Fruit fly (Drosophila melanogaster) whole organism, embryonic: ENCODE results near the gene Oseg1.

Experiments used
- Ada2b ChIP-seq: fragments of 200-800 bp; sonication (Bioruptor generic); IDR thresholded peaks from 2 replicates; pipeline ENCODE4 v1.3.6; 2022; ENCODE audit warnings: missing biosample characterization, missing genetic modification characterization
- Atf-2 ChIP-seq: fragments of 200-800 bp; sonication (Bioruptor generic); optimal IDR thresholded peaks from 2 replicates; lab custom pipeline; 2016; ENCODE audit warnings: missing biosample characterization, missing genetic modification characterization
- CG10147 ChIP-seq: fragments of 200-800 bp; sonication (Bioruptor generic); optimal IDR thresholded peaks from 2 replicates; lab custom pipeline; 2019; ENCODE audit warnings: missing biosample characterization, mild to moderate bottlenecking, missing genetic modification characterization, moderate library complexity
- CG11085 ChIP-seq: fragments of 200-800 bp; sonication (Bioruptor generic); IDR thresholded peaks from 2 replicates; pipeline ENCODE4 v1.3.6; 2022; ENCODE audit warnings: missing biosample characterization, missing genetic modification characterization
- CG11398 ChIP-seq: fragments of 200-800 bp; sonication (Bioruptor generic); optimal IDR thresholded peaks from 2 replicates; lab custom pipeline; 2016; ENCODE audit warnings: missing biosample characterization, missing genetic modification characterization
- CG12659 ChIP-seq: fragments of 200-800 bp; sonication (Bioruptor generic); optimal IDR thresholded peaks from 3 replicates; lab custom pipeline; 2017; ENCODE audit warnings: mild to moderate bottlenecking, missing biosample characterization, missing genetic modification reagents, missing genetic modification characterization
- CG13287 ChIP-seq: fragments of 200-800 bp; sonication (Bioruptor generic); IDR thresholded peaks from 2 replicates; pipeline ENCODE4 v1.3.6; 2022; ENCODE audit warnings: missing biosample characterization, missing genetic modification characterization; ENCODE audit not compliant: partially characterized antibody
- CG15011 ChIP-seq: fragments of 200-800 bp; sonication (Bioruptor generic); optimal IDR thresholded peaks from 3 replicates; lab custom pipeline; 2018; ENCODE audit warnings: missing biosample characterization, mild to moderate bottlenecking, missing genetic modification characterization
- CG17612 ChIP-seq: fragments of 200-800 bp; sonication (Bioruptor generic); IDR thresholded peaks from 2 replicates; pipeline ENCODE4 v1.3.6; 2022; ENCODE audit warnings: missing biosample characterization, missing genetic modification characterization
- CG33557 ChIP-seq: fragments of 200-800 bp; sonication (Bioruptor generic); optimal IDR thresholded peaks from 2 replicates; lab custom pipeline; 2019; ENCODE audit warnings: missing biosample characterization, mild to moderate bottlenecking, missing genetic modification characterization, moderate library complexity
- CG3995 ChIP-seq: fragments of 200-800 bp; sonication (Bioruptor generic); optimal IDR thresholded peaks from 3 replicates; lab custom pipeline; 2016; ENCODE audit warnings: missing biosample characterization, missing genetic modification characterization
- CG4404 ChIP-seq: fragments of 200-800 bp; sonication (Bioruptor generic); IDR thresholded peaks from 2 replicates; pipeline ENCODE4 v1.3.6; 2022; ENCODE audit warnings: missing biosample characterization, missing genetic modification characterization
- CG6791 ChIP-seq: fragments of 200-800 bp; sonication (Bioruptor generic); IDR thresholded peaks from 3 replicates; pipeline ENCODE4 v1.3.6; 2022; ENCODE audit warnings: missing biosample characterization, missing genetic modification characterization; ENCODE audit not compliant: partially characterized antibody
- CG8089 ChIP-seq: fragments of 200-800 bp; sonication (Bioruptor generic); optimal IDR thresholded peaks from 3 replicates; lab custom pipeline; 2016; ENCODE audit warnings: missing biosample characterization, missing genetic modification characterization
- CG9797 ChIP-seq: fragments of 200-800 bp; sonication (Bioruptor generic); optimal IDR thresholded peaks from 3 replicates; lab custom pipeline; 2018; ENCODE audit warnings: missing biosample characterization, mild to moderate bottlenecking, missing genetic modification characterization
- CTCF ChIP-seq: fragments of 200-800 bp; sonication (Bioruptor generic); optimal IDR thresholded peaks from 2 replicates; lab custom pipeline; 2017; ENCODE audit warnings: missing biosample characterization, mild to moderate bottlenecking, missing genetic modification characterization, moderate library complexity
- Dll ChIP-seq: fragments of 200-800 bp; sonication (Bioruptor generic); IDR thresholded peaks from 4 replicates; pipeline ENCODE4 v1.3.6; 2022; ENCODE audit warnings: missing biosample characterization, missing genetic modification characterization; ENCODE audit not compliant: partially characterized antibody
- ERR ChIP-seq: fragments of 200-800 bp; sonication (Bioruptor generic); optimal IDR thresholded peaks from 2 replicates; lab custom pipeline; 2016; ENCODE audit warnings: missing biosample characterization, missing genetic modification characterization
- Ets97D ChIP-seq: fragments of 200-800 bp; sonication (Bioruptor generic); optimal IDR thresholded peaks from 3 replicates; lab custom pipeline; 2016; ENCODE audit warnings: missing biosample characterization, missing genetic modification characterization
- Hr39 ChIP-seq: fragments of >200 bp; optimal IDR thresholded peaks from 2 replicates; lab custom pipeline; 2017
- Jarid2 ChIP-seq: fragments of 200-800 bp; sonication (Bioruptor generic); optimal IDR thresholded peaks from 3 replicates; lab custom pipeline; 2017; ENCODE audit warnings: mild to moderate bottlenecking, missing biosample characterization, missing genetic modification reagents, missing genetic modification characterization
- Meics ChIP-seq: fragments of 200-800 bp; sonication (Bioruptor generic); optimal IDR thresholded peaks from 2 replicates; lab custom pipeline; 2017; ENCODE audit warnings: missing biosample characterization, mild to moderate bottlenecking, missing genetic modification characterization
- NK7.1 ChIP-seq: fragments of 200-800 bp; sonication (Bioruptor generic); optimal IDR thresholded peaks from 3 replicates; lab custom pipeline; 2016; ENCODE audit warnings: missing biosample characterization, missing genetic modification characterization
- Nf-YB ChIP-seq: fragments of 200-800 bp; sonication (Bioruptor generic); optimal IDR thresholded peaks from 3 replicates; lab custom pipeline; 2019; ENCODE audit warnings: missing biosample characterization, mild to moderate bottlenecking, missing genetic modification characterization, moderate library complexity
- Nf-YC ChIP-seq: fragments of 200-800 bp; optimal IDR thresholded peaks from 3 replicates; lab custom pipeline; 2019; ENCODE audit warnings: missing biosample characterization, mild to moderate bottlenecking, missing genetic modification characterization, moderate library complexity
- Optix ChIP-seq: fragments of 200-800 bp; sonication (Bioruptor generic); IDR thresholded peaks from 3 replicates; pipeline ENCODE4 v1.3.6; 2022; ENCODE audit warnings: missing biosample characterization, missing genetic modification characterization
- Trl ChIP-seq, 3 experiments: fragments of >200 bp in 2 of 3; fragments of 200-800 bp in 1 of 3; sonication (Bioruptor generic) in 1 of 3; optimal IDR thresholded peaks; 2 replicates in 1 of 3; 3 replicates in 2 of 3; lab custom pipeline; 2016 to 2017; ENCODE audit warnings: missing biosample characterization in 1 of 3, missing genetic modification characterization in 1 of 3
- Xrp1 ChIP-seq: fragments of 200-800 bp; sonication (Bioruptor generic); IDR thresholded peaks from 2 replicates; pipeline ENCODE4 v1.3.6; 2022; ENCODE audit warnings: missing biosample characterization, missing genetic modification characterization
- YL-1 ChIP-seq: fragments of 200-800 bp; sonication (Bioruptor generic); optimal IDR thresholded peaks from 3 replicates; lab custom pipeline; 2017; ENCODE audit warnings: missing biosample characterization, mild to moderate bottlenecking, missing genetic modification characterization
- abd-A ChIP-seq: fragments of 200-800 bp; sonication (Bioruptor generic); optimal IDR thresholded peaks from 3 replicates; lab custom pipeline; 2019; ENCODE audit warnings: missing biosample characterization, mild to moderate bottlenecking, missing genetic modification characterization, moderate library complexity
- ash1 ChIP-seq: fragments of 200-800 bp; sonication (Bioruptor generic); optimal IDR thresholded peaks from 2 replicates; lab custom pipeline; 2018; ENCODE audit warnings: missing biosample characterization, mild to moderate bottlenecking, missing genetic modification characterization
- bsh ChIP-seq, 2 experiments: fragments of 200-800 bp; sonication (Bioruptor generic); optimal IDR thresholded peaks; 2 replicates each; lab custom pipeline; 2017 to 2018; ENCODE audit warnings: mild to moderate bottlenecking in 2 of 2, missing biosample characterization in 2 of 2, missing genetic modification characterization in 2 of 2, moderate library complexity in 1 of 2
- cad ChIP-seq: fragments of >200 bp; optimal IDR thresholded peaks from 2 replicates; lab custom pipeline; 2017; ENCODE audit warnings: missing biosample characterization, missing genetic modification characterization
- crc ChIP-seq: fragments of 200-800 bp; sonication (Bioruptor generic); optimal IDR thresholded peaks from 2 replicates; lab custom pipeline; 2016; ENCODE audit warnings: missing biosample characterization, missing genetic modification characterization
- croc ChIP-seq: fragments of 200-800 bp; sonication (Bioruptor generic); conservative IDR thresholded peaks from 3 replicates; pipeline ENCODE4 v1.3.6; 2022; ENCODE audit warnings: missing biosample characterization, missing genetic modification characterization
- dm ChIP-seq: fragments of 200-800 bp; sonication (Bioruptor generic); optimal IDR thresholded peaks from 3 replicates; lab custom pipeline; 2016; ENCODE audit warnings: missing biosample characterization, missing genetic modification characterization
- dmrt99B ChIP-seq: fragments of 200-800 bp; sonication (Bioruptor generic); optimal IDR thresholded peaks from 2 replicates; lab custom pipeline; 2018; ENCODE audit warnings: missing biosample characterization, mild to moderate bottlenecking, missing genetic modification characterization, moderate library complexity
- ftz-f1 ChIP-seq: fragments of 200-800 bp; sonication (Bioruptor generic); optimal IDR thresholded peaks from 2 replicates; lab custom pipeline; 2016; ENCODE audit warnings: missing biosample characterization, missing genetic modification characterization
- gfzf ChIP-seq: fragments of 200-800 bp; sonication (Bioruptor generic); optimal IDR thresholded peaks from 2 replicates; lab custom pipeline; 2016; ENCODE audit warnings: missing biosample characterization, mild to moderate bottlenecking, missing genetic modification characterization, moderate library complexity
- gsb-n ChIP-seq: fragments of 200-800 bp; sonication (Bioruptor generic); optimal IDR thresholded peaks from 3 replicates; lab custom pipeline; 2018; ENCODE audit warnings: missing biosample characterization, mild to moderate bottlenecking, missing genetic modification characterization
- kah ChIP-seq: fragments of 200-800 bp; sonication (Bioruptor generic); optimal IDR thresholded peaks from 2 replicates; lab custom pipeline; 2018; ENCODE audit warnings: missing biosample characterization, mild to moderate bottlenecking, missing genetic modification characterization
- kay ChIP-seq: fragments of 200-800 bp; sonication (Bioruptor generic); optimal IDR thresholded peaks from 2 replicates; lab custom pipeline; 2016; ENCODE audit warnings: missing biosample characterization, missing genetic modification characterization
- p53 ChIP-seq: fragments of 200-800 bp; sonication (Bioruptor generic); optimal IDR thresholded peaks from 2 replicates; lab custom pipeline; 2016; ENCODE audit warnings: missing biosample characterization, missing genetic modification characterization
- run ChIP-seq: fragments of 200-800 bp; sonication (Bioruptor generic); optimal IDR thresholded peaks from 3 replicates; lab custom pipeline; 2018; ENCODE audit warnings: missing biosample characterization, mild to moderate bottlenecking, missing genetic modification characterization
- shn ChIP-seq: fragments of 200-800 bp; sonication (Bioruptor generic); optimal IDR thresholded peaks from 3 replicates; lab custom pipeline; 2016; ENCODE audit warnings: missing biosample characterization, missing genetic modification characterization
- slp2 ChIP-seq: fragments of 200-800 bp; sonication (Bioruptor generic); optimal IDR thresholded peaks from 2 replicates; lab custom pipeline; 2016; ENCODE audit warnings: missing biosample characterization, missing genetic modification characterization
- so ChIP-seq: fragments of 200-800 bp; sonication (Bioruptor generic); IDR thresholded peaks from 3 replicates; pipeline ENCODE4 v1.3.6; 2022; ENCODE audit warnings: missing biosample characterization, missing genetic modification characterization
- stwl ChIP-seq: fragments of 200-800 bp; sonication (Bioruptor generic); optimal IDR thresholded peaks from 3 replicates; lab custom pipeline; 2018; ENCODE audit warnings: missing biosample characterization, mild to moderate bottlenecking, missing genetic modification characterization, moderate library complexity
- tio ChIP-seq: fragments of 200-800 bp; sonication (Bioruptor generic); optimal IDR thresholded peaks from 2 replicates; lab custom pipeline; 2017; ENCODE audit warnings: missing biosample characterization, missing genetic modification characterization, inconsistent platforms
- zf30C ChIP-seq: fragments of 200-800 bp; sonication (Bioruptor generic); optimal IDR thresholded peaks from 3 replicates; lab custom pipeline; 2018; ENCODE audit warnings: missing biosample characterization, mild to moderate bottlenecking, missing genetic modification characterization

The Oseg1 gene

DNA sequence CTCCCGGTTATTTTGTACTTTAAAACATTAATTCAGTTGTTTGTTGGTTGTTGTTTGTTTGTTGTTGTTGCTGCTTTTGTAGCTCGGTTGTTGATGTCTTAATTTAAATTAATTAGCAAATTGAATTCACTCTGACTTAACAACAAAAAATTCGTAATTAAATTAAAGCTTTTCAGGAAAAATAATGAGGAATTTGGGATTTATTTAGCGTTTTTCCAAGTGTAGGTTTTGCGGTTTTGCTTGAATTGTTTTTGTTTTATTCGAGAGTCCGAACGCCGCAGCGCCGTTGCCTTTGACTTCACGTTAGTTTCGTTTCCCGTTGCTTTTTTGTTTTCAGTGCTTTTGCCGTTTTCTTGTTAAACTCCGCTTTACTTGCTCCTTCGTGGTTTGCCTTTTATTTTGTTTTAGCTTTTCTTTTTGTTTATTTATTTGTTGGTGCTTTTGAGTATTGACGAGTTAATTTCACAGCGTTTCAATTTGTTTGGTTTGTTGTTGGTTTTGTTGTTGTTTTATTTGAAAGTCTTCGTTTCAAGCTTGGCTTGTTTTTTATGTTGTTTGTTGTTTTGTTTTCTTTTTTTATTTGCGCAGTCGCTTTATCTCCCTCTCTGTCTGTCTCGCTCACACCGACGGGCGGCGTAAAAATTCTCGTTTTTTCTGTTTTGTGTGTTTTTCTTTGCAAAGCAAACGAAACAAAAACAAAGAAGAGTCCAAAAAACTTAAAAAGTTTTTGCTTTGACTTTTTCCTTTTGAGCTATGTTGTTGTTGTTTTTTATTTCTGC is 28.3 kb upstream of the Oseg1 start (continued):
- TF ChIP-seq gfzf (no peak), crc (GFP tag; lab: Kevin White, UChicago) (no peak), Jarid2 (GFP tag; lab: Kevin White, UChicago) (no peak), run (no peak), zf30C (GFP tag; lab: Kevin White, UChicago) (peak; percentile 52), CG8089 (GFP tag; lab: Kevin White, UChicago) (no peak), shn (GFP tag; lab: Kevin White, UChicago) (peak; percentile 33), Nf-YC (tag; lab: Kevin White, UChicago) (no peak), CG13287 (GFP tag; lab: Robert Waterston, UW) (no peak), dm (GFP tag; lab: Kevin White, UChicago) (peak; percentile 3), CG17612 (GFP tag; lab: Robert Waterston, UW) (no peak), Xrp1 (GFP tag; lab: Robert Waterston, UW) (peak; percentile 52; the same call in 1 of the 2 replicates), NK7.1 (GFP tag; lab: Kevin White, UChicago) (peak; percentile 24), CG12659 (GFP tag; lab: Kevin White, UChicago) (no peak), Hr39 (lab: Kevin White, UChicago) (no peak), CG10147 (GFP tag; lab: Kevin White, UChicago) (peak; percentile 1), ash1 (no peak), CG33557 (GFP tag; lab: Kevin White, UChicago) (no peak), CG11085 (GFP tag; lab: Robert Waterston, UW) (no peak), dmrt99B (tag; lab: Kevin White, UChicago) (no peak), croc (GFP tag; lab: Robert Waterston, UW) (no peak), Ada2b (GFP tag; lab: Robert Waterston, UW) (peak; percentile 60), ERR (GFP tag; lab: Kevin White, UChicago) (no peak), CG4404 (GFP tag; lab: Robert Waterston, UW) (no peak), cad (GFP tag; lab: Kevin White, UChicago) (no peak), Optix (no peak), kah (GFP tag; lab: Kevin White, UChicago) (no peak), stwl (no peak), CG15011 (GFP tag; lab: Kevin White, UChicago) (no peak), slp2 (GFP tag; lab: Kevin White, UChicago) (no peak), Meics (GFP tag; lab: Kevin White, UChicago) (peak; percentile 63), ftz-f1 (GFP tag; lab: Kevin White, UChicago) (no peak), CTCF (GFP tag; lab: Kevin White, UChicago) (no peak), Atf-2 (GFP tag; lab: Kevin White, UChicago) (peak; percentile 28), CG3995 (GFP tag; lab: Kevin White, UChicago) (no peak), CG9797 (no peak), Trl (optimal IDR thresholded peaks at IDR 0.05; lab: Kevin White, UChicago) (no peak), Trl (GFP tag; optimal IDR thresholded peaks at IDR 0.05; lab: Kevin White, UChicago) (peak; percentile 28), bsh (GFP tag; optimal IDR thresholded peaks at IDR 0.05; lab: Kevin White, UChicago) (peak; percentile 40 to 97), gsb-n (tag; lab: Kevin White, UChicago) (no peak), YL-1 (no peak), so (GFP tag; lab: Robert Waterston, UW) (no peak), CG6791 (GFP tag; lab: Robert Waterston, UW) (no peak), abd-A (tag; lab: Kevin White, UChicago) (no peak), CG11398 (GFP tag; lab: Kevin White, UChicago) (no peak), kay (GFP tag; lab: Kevin White, UChicago) (no peak), Nf-YB (GFP tag; lab: Kevin White, UChicago) (no peak), tio (GFP tag; lab: Kevin White, UChicago) (peak; percentile 37), Ets97D (GFP tag; lab: Kevin White, UChicago) (peak; percentile 6), Dll (GFP tag; lab: Robert Waterston, UW) (no peak), p53 (no peak)
